Fruit fly (Drosophila melanogaster) whole organism, embryonic: ENCODE measurements around the gene SmD2.

Source experiments
- Ada2b ChIP-seq: fragments of 200-800 bp; sonication (Bioruptor generic); IDR thresholded peaks from 2 replicates; pipeline ENCODE4 v1.3.6; 2022; ENCODE audit warnings: missing biosample characterization, missing genetic modification characterization
- CG10959 ChIP-seq: fragments of 200-800 bp; sonication (Bioruptor generic); IDR thresholded peaks from 2 replicates; pipeline ENCODE4 v1.3.6; 2022; ENCODE audit warnings: missing biosample characterization, missing genetic modification characterization
- CG9609 ChIP-seq: fragments of 200-800 bp; sonication (Bioruptor generic); optimal IDR thresholded peaks from 3 replicates; lab custom pipeline; 2016; ENCODE audit warnings: missing biosample characterization, missing genetic modification characterization
- Sox100B ChIP-seq: fragments of 200-800 bp; sonication (Bioruptor generic); optimal IDR thresholded peaks from 3 replicates; lab custom pipeline; 2018; ENCODE audit warnings: missing biosample characterization, mild to moderate bottlenecking, missing genetic modification characterization
- YL-1 ChIP-seq: fragments of 200-800 bp; sonication (Bioruptor generic); optimal IDR thresholded peaks from 3 replicates; lab custom pipeline; 2017; ENCODE audit warnings: missing biosample characterization, mild to moderate bottlenecking, missing genetic modification characterization
- gsb-n ChIP-seq: fragments of 200-800 bp; sonication (Bioruptor generic); optimal IDR thresholded peaks from 3 replicates; lab custom pipeline; 2018; ENCODE audit warnings: missing biosample characterization, mild to moderate bottlenecking, missing genetic modification characterization
- so ChIP-seq: fragments of 200-800 bp; sonication (Bioruptor generic); IDR thresholded peaks from 3 replicates; pipeline ENCODE4 v1.3.6; 2022; ENCODE audit warnings: missing biosample characterization, missing genetic modification characterization

dm6 chr3R:6374307-6374574, 28.5 kb upstream of the SmD2 start, which contains the start of gene CG42564:
- TF ChIP-seq Ada2b (no peak), CG10959 (GFP tag; lab: Robert Waterston, UW) (no peak), YL-1 (GFP tag; lab: Kevin White, UChicago) (no peak), so (GFP tag; lab: Robert Waterston, UW) (no peak), Sox100B (no peak), gsb-n (tag; lab: Kevin White, UChicago) (no peak), CG9609 (no peak)
